Worm (Caenorhabditis elegans) whole organism, young adult: ENCODE results near the gene egl-1.

Source experiments
- Y53G8AR.9 ChIP-seq: fragments of 200-800 bp; sonication (Bioruptor generic); conservative IDR thresholded peaks from 2 replicates; pipeline ENCODE4 v1.3.6; 2022; ENCODE audit warnings: missing genetic modification reagents, missing genetic modification characterization, missing compliant biosample characterization
- aptf-3 ChIP-seq: fragments of 200-800 bp; sonication (Bioruptor generic); IDR thresholded peaks from 2 replicates; pipeline ENCODE4 v1.3.6; 2022; ENCODE audit warnings: missing genetic modification characterization, missing compliant biosample characterization
- bed-2 ChIP-seq: fragments of 200-800 bp; sonication (Bioruptor generic); IDR thresholded peaks from 2 replicates; pipeline ENCODE4 v1.3.6; 2022; ENCODE audit warnings: missing genetic modification reagents, missing genetic modification characterization, missing compliant biosample characterization
- lin-40 ChIP-seq: sonication (generic microtip); optimal IDR thresholded peaks from 2 replicates; lab custom pipeline; 2016; ENCODE audit warnings: missing genetic modification characterization, mild to moderate bottlenecking, missing compliant biosample characterization, missing genotype, missing genetic modification reagents
- lsy-27 ChIP-seq: sonication (generic microtip); optimal IDR thresholded peaks from 2 replicates; lab custom pipeline; 2017; ENCODE audit warnings: missing genetic modification characterization, mild to moderate bottlenecking, missing compliant biosample characterization, antibody characterized with exemption, missing genotype, borderline replicate concordance; ENCODE audit not compliant: insufficient read depth
- snpc-4 ChIP-seq, 5 experiments: fragments of 150-350 bp in 1 of 5; sonication (generic microtip) in 4 of 5; optimal IDR thresholded peaks; 2 replicates each; lab custom pipeline; 2014 to 2018; ENCODE audit warnings: missing genetic modification characterization in 5 of 5, missing biosample characterization in 3 of 5, antibody characterized with exemption in 2 of 5, mild to moderate bottlenecking in 2 of 5, missing compliant biosample characterization in 2 of 5, missing genotype in 2 of 5, moderate library complexity in 2 of 5, missing genetic modification reagents in 1 of 5

ce11 chrV:14426013-14426412 lies 6.1 kb downstream of the egl-1 start:
- TF ChIP-seq lin-40 (tag; lab: Kevin White, UChicago) (no peak), bed-2 (GFP tag; lab: Robert Waterston, UW) (no peak), snpc-4 (GFP tag; optimal IDR thresholded peaks at IDR 0.05; lab: Kevin White, UChicago) (no peak), snpc-4 (tag; optimal IDR thresholded peaks at IDR 0.05; lab: Kevin White, UChicago) (no peak), Y53G8AR.9 (GFP tag; lab: Robert Waterston, UW) (no peak), aptf-3 (GFP tag; lab: Robert Waterston, UW) (no peak), lsy-27 (tag; lab: Kevin White, UChicago) (no peak)
